Worm (Caenorhabditis elegans): ENCODE measurements around the gene gst-38.
"Not testable (repeated sequence)": the region's sequence is repeated elsewhere in the genome, so short reads cannot be mapped to it uniquely, and the experiment has no call there.

The gst-38 gene

ce11 chrV:15914774-15915173, 1.1 kb downstream of the gst-38 start:
- no peak for TF ChIP-seq madf-2 (tag; optimal IDR thresholded peaks at IDR 0.05)
- TF ChIP-seq ceh-6 (GFP tag; optimal IDR thresholded peaks at IDR 0.05): no peak
- TF ChIP-seq pha-4 (tag; optimal IDR thresholded peaks at IDR 0.05): no peak
- TF ChIP-seq T23F11.4 (GFP tag; optimal IDR thresholded peaks at IDR 0.05): no peak
- TF ChIP-seq rnt-1 (tag; optimal IDR thresholded peaks at IDR 0.05): no peak
- TF ChIP-seq pros-1 (tag; optimal IDR thresholded peaks at IDR 0.05): no peak
- no peak for TF ChIP-seq hlh-6 (tag; optimal IDR thresholded peaks at IDR 0.05)
- TF ChIP-seq ceh-30 (tag; optimal IDR thresholded peaks at IDR 0.05): no peak
- TF ChIP-seq zip-5 (tag; optimal IDR thresholded peaks at IDR 0.05): no peak
- no peak for TF ChIP-seq F13H6.1 (tag; optimal IDR thresholded peaks at IDR 0.05)
- TF ChIP-seq hlh-30 (tag; optimal IDR thresholded peaks at IDR 0.05; ENCODE audit: insufficient read depth): no peak
- no peak for TF ChIP-seq Y22D7AL.16 (tag; optimal IDR thresholded peaks at IDR 0.05)
- no peak for TF ChIP-seq K02D7.2 (tag; optimal IDR thresholded peaks at IDR 0.05)
- no peak for TF ChIP-seq nhr-11 (tag; optimal IDR thresholded peaks at IDR 0.05)
- TF ChIP-seq syd-9 (tag; optimal IDR thresholded peaks at IDR 0.05): no peak
- TF ChIP-seq sox-4 (tag; optimal IDR thresholded peaks at IDR 0.05): no peak
- no peak for TF ChIP-seq mec-3 (tag; optimal IDR thresholded peaks at IDR 0.05; ENCODE audit: borderline replicate concordance)
- no peak for TF ChIP-seq nhr-232 (tag; optimal IDR thresholded peaks at IDR 0.05)
- no peak for TF ChIP-seq unc-55 (GFP tag; optimal IDR thresholded peaks at IDR 0.05)
- no peak for TF ChIP-seq ets-4 (tag; optimal IDR thresholded peaks at IDR 0.05)

- TF ChIP-seq mec-3 (tag; optimal IDR thresholded peaks at IDR 0.05; ENCODE audit: borderline replicate concordance) (no peak), nhr-11 (tag; optimal IDR thresholded peaks at IDR 0.05) (no peak), gmeb-2 (tag; optimal IDR thresholded peaks at IDR 0.05) (no peak), F13H6.1 (tag; optimal IDR thresholded peaks at IDR 0.05) (no peak), ahr-1 (tag; optimal IDR thresholded peaks at IDR 0.05) (no peak), hlh-15 (tag; optimal IDR thresholded peaks at IDR 0.05) (no peak), pha-4 (tag; optimal IDR thresholded peaks at IDR 0.05) (no peak), nfya-1 (tag; optimal IDR thresholded peaks at IDR 0.05) (no peak), ceh-22 (tag; optimal IDR thresholded peaks at IDR 0.05) (no peak), dmd-4 (tag; optimal IDR thresholded peaks at IDR 0.05; ENCODE audit: borderline replicate concordance) (no peak), ceh-14 (tag; optimal IDR thresholded peaks at IDR 0.05) (no peak), ceh-45 (GFP tag; IDR thresholded peaks at IDR 0.05) (no peak), elt-2 (tag; optimal IDR thresholded peaks at IDR 0.05) (no peak), pax-1 (tag; optimal IDR thresholded peaks at IDR 0.05) (no peak), sox-4 (tag; optimal IDR thresholded peaks at IDR 0.05) (no peak), eyg-1 (tag; optimal IDR thresholded peaks at IDR 0.05) (no peak)
Observed at ce11 chrV:15913714-15914113, 2.2 kb downstream of the gst-38 start, which contains the start of gene F35E8.7. TSS of gene F35E8.7 (plus strand) at chrV:15914014.

ce11 chrV:15912677-15913076, 3.2 kb downstream of the gst-38 start:
- TF ChIP-seq ceh-14 (tag; optimal IDR thresholded peaks at IDR 0.05) (no peak), sdc-2 (tag; optimal IDR thresholded peaks at IDR 0.05) (no peak), gmeb-2 (tag; optimal IDR thresholded peaks at IDR 0.05) (no peak), ceh-45 (GFP tag; IDR thresholded peaks at IDR 0.05) (no peak), ceh-6 (GFP tag; optimal IDR thresholded peaks at IDR 0.05) (no peak)

- TF ChIP-seq ceh-31 (tag; optimal IDR thresholded peaks at IDR 0.05) (no peak), zip-5 (tag; optimal IDR thresholded peaks at IDR 0.05) (no peak), pag-3 (tag; optimal IDR thresholded peaks at IDR 0.05; ENCODE audit: borderline replicate concordance) (no peak), pha-2 (tag; optimal IDR thresholded peaks at IDR 0.05) (no peak), nhr-232 (tag; optimal IDR thresholded peaks at IDR 0.05) (no peak)
Observed at ce11 chrV:15911848-15912247, 4.0 kb downstream of the gst-38 start, which contains the start of gene F35E8.6. TSS of gene F35E8.6 (plus strand) at chrV:15912148.

ce11 chrV:15905530-15905929, 10.3 kb downstream of the gst-38 start, which contains the start of the genes F35E8.1 and F35E8.2:
TSS of gene F35E8.1 (minus strand) at chrV:15905630.
TSS of gene F35E8.2 (plus strand) at chrV:15905661.
- not testable (repeated sequence) for TF ChIP-seq ref-2, ceh-2, fkh-6 (tag; optimal IDR thresholded peaks at IDR 0.05)
